Fruit fly (Drosophila melanogaster): ENCODE results near the gene 5-HT2B.

Gene 5-HT2B

DNA sequence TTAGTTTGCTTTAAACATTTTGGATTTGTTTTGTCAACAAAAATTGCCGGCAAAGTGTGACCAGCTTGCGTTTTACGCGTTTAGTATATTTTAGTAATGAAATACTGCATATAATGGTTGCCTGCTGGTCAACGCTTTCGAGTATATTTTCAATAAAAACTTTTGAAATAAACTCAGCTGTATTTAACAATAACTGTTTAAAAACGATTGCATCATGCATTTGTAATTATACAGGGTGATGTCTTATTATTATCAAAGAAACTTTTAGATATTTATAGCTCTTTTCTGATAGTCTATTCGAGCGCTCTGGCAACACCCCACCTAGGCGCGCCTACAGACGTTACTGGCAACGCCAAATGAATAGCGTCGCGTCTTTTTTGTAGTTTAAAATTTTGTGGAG, 14.2 kb upstream of the 5-HT2B start, which contains the start of gene Cenp-C (continued):
- TF ChIP-seq CG6276 (GFP tag; optimal IDR thresholded peaks at IDR 0.05) = no peak
- no peak for TF ChIP-seq CG16779 (tag; optimal IDR thresholded peaks at IDR 0.05)
- TF ChIP-seq CG11294 (GFP tag; IDR thresholded peaks at IDR 0.05) = no peak
- no peak for TF ChIP-seq CG8319 (GFP tag; optimal IDR thresholded peaks at IDR 0.05)
- no peak for TF ChIP-seq Eip93F (GFP tag; optimal IDR thresholded peaks at IDR 0.05)
- peak; percentile 47 for TF ChIP-seq lz (GFP tag; optimal IDR thresholded peaks at IDR 0.05)
- no peak for TF ChIP-seq fd85E (GFP tag; optimal IDR thresholded peaks at IDR 0.05)
- TF ChIP-seq Eip78C (GFP tag) = no peak
- no peak for TF ChIP-seq dac (GFP tag; optimal IDR thresholded peaks at IDR 0.05)
- TF ChIP-seq CG10631 (GFP tag; optimal IDR thresholded peaks at IDR 0.05) = peak; percentile 17
- TF ChIP-seq CG3919 (GFP tag; optimal IDR thresholded peaks at IDR 0.05) = no peak
- TF ChIP-seq CG11762 (GFP tag; optimal IDR thresholded peaks at IDR 0.05; ENCODE audit: insufficient read depth) = no peak
- no peak for TF ChIP-seq CG6163 (GFP tag; IDR thresholded peaks at IDR 0.05)
- no peak for TF ChIP-seq Met (GFP tag; optimal IDR thresholded peaks at IDR 0.05)

DNA sequence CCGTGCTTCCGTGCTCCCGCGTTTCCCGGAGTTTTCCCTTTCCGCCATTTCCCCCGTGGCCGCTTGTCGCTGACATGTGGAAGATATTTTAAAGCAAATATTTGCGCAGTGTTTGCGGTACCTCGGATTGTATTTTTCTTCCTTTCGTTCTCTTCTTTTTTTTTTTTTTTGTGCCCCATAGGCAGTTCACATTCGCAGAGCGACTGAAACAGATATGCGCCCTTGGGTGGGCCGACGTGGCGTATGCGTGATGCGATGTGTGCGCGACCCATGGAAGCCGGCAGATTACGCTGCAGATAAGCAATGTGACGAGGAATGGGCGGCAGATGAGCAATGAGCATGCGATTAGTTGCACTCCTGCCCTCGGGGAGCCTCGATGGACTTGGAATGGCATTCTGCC, 9.9 kb downstream of the 5-HT2B start:
- TF ChIP-seq Eip78C (GFP tag) (peak; percentile 9), OdsH (GFP tag; optimal IDR thresholded peaks at IDR 0.05) (no peak), svp (GFP tag) (peak; percentile 84)

DNA sequence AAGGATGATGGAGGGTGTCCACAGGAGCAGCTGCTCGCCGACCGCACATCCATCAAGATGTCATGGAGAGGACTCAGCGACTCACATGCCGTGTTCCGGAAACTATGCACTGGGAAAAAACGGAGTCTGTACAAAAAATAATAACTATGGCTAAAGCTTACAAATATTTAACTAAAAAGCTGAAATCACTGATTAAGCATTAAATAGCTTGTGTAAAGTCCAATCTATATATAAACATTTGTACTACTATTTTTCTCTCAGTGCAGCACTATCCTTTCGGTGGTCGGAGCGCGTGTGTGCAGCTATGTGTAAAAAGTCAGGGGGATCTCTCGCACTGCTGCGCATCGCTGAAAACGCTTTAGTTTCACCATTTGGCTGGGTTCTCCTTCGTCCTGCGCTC, 18.2 kb downstream of the 5-HT2B start:
- TF ChIP-seq Sox102F (GFP tag; optimal IDR thresholded peaks at IDR 0.05) = no peak
- no peak for TF ChIP-seq ss (GFP tag; optimal IDR thresholded peaks at IDR 0.05)
- no peak for TF ChIP-seq CG6854 (GFP tag; optimal IDR thresholded peaks at IDR 0.05)
- TF ChIP-seq CG6163 (GFP tag; IDR thresholded peaks at IDR 0.05) = peak; percentile 53; the same call in 1 of the 3 replicates

DNA sequence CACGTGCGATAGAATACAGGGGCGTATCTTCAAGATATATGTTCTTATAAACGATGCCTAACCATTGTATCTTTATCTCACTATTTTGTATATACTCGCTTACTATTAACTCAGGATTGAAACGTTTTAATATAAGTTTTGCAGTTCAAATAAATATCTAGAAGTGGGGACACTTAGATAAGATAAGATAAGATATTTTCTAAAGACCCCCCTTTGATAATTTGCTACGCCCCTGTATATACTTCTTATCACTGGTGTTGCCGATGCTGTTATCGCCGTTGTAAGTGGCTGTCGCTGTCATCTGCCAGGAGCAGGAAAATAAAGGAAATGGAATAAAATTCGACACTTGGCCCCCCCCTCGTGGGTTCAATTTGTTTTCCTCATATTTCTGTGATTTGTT, 38.1 kb downstream of the 5-HT2B start:
- TF ChIP-seq svp (GFP tag) (peak; percentile 61), fd85E (GFP tag; optimal IDR thresholded peaks at IDR 0.05) (no peak), Met (GFP tag; optimal IDR thresholded peaks at IDR 0.05) (no peak), CG9139 (GFP tag; optimal IDR thresholded peaks at IDR 0.05) (no peak)

DNA sequence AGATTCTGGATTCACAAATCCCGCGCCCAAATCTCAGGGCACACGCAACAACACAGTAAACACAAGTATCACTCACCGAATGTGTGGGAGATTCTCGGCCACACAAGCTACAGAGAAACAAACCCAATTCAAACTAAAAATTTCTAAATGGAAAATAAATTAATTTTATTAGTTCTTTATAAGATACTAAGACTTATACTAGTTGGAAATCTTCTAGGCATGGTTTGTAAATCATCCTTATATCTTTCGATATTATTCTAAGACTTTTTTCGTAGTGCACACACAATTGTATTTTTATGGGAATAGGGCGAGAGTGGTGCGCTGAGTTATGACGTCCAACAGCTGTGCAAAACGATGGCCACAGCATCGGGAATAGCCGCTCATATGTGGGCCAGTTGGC, 41.1 kb downstream of the 5-HT2B start:
- TF ChIP-seq Eip78C (GFP tag) (peak; percentile 5), CG6792 (GFP tag; optimal IDR thresholded peaks at IDR 0.05) (no peak), Hr38 (GFP tag; optimal IDR thresholded peaks at IDR 0.05) (no peak), cyc (GFP tag; optimal IDR thresholded peaks at IDR 0.05) (no peak), dac (GFP tag; optimal IDR thresholded peaks at IDR 0.05) (no peak), salr (GFP tag; optimal IDR thresholded peaks at IDR 0.05) (no peak)

DNA sequence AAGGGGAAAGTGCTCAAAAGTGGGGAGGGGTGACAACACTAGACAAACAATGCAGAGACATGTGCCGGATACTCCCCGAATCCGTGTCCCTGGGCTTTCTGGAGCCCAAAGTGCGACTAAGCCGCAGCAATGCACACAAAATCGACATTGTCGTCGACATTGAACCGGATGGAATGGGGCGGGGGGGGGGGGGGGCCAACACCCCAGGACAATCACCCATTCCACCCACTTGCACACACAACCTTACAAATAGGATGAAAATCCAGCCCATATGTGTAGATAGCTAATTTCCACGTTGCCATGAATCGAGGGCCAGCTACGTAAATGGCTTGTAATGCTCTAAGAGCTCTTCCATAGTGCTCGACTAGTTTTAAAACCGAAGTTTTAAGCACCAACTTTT, 42.7 kb downstream of the 5-HT2B start:
- no peak for TF ChIP-seq achi (GFP tag; optimal IDR thresholded peaks at IDR 0.05)
- TF ChIP-seq CG10631 (GFP tag; optimal IDR thresholded peaks at IDR 0.05) = no peak
- TF ChIP-seq CG15336 (GFP tag; IDR thresholded peaks at IDR 0.05) = no peak
- no peak for TF ChIP-seq eg (GFP tag; IDR thresholded peaks at IDR 0.05)
- no peak for TF ChIP-seq CG34406 (GFP tag; optimal IDR thresholded peaks at IDR 0.05)
- no peak for TF ChIP-seq CG6163 (GFP tag; IDR thresholded peaks at IDR 0.05)
- TF ChIP-seq CG6792 (GFP tag; optimal IDR thresholded peaks at IDR 0.05) = no peak
- TF ChIP-seq CG6808 (GFP tag; optimal IDR thresholded peaks at IDR 0.05) = no peak
- TF ChIP-seq CG11294 (GFP tag; IDR thresholded peaks at IDR 0.05) = no peak
- TF ChIP-seq Blimp-1 (GFP tag; optimal IDR thresholded peaks at IDR 0.05) = no peak
- TF ChIP-seq CG10669 (GFP tag; optimal IDR thresholded peaks at IDR 0.05) = no peak
- TF ChIP-seq CG11902 (GFP tag; optimal IDR thresholded peaks at IDR 0.05) = no peak
- TF ChIP-seq lz (GFP tag; optimal IDR thresholded peaks at IDR 0.05) = no peak
- TF ChIP-seq Hr4 (GFP tag; optimal IDR thresholded peaks at IDR 0.05) = no peak
- TF ChIP-seq CG31627 (GFP tag; optimal IDR thresholded peaks at IDR 0.05) = no peak
- no peak for TF ChIP-seq CG8632 (GFP tag; optimal IDR thresholded peaks at IDR 0.05)

Measured in whole organism, prepupa.